Worm (Caenorhabditis elegans): ENCODE data around the gene Y53C12B.7.

Y53C12B.7 gene

ce11 chrII:9787395-9788152 is 34.6 kb upstream of the Y53C12B.7 start, which contains the start of gene cyp-13A2 (continued):
- TF ChIP-seq ceh-90 (tag; optimal IDR thresholded peaks at IDR 0.05) (no peak), aly-2 (tag; optimal IDR thresholded peaks at IDR 0.05) (no peak), ztf-4 (tag; optimal IDR thresholded peaks at IDR 0.05) (no peak), mef-2 (tag; optimal IDR thresholded peaks at IDR 0.05) (no peak), unc-62 (GFP tag; optimal IDR thresholded peaks at IDR 0.05) (no peak), ztf-11 (tag; optimal IDR thresholded peaks at IDR 0.05) (no peak), isw-1 (GFP tag; IDR thresholded peaks at IDR 0.05) (no peak), unc-86 (tag; optimal IDR thresholded peaks at IDR 0.05) (no peak), nhr-11 (tag; optimal IDR thresholded peaks at IDR 0.05) (peak; percentile 33), ceh-88 (GFP tag; IDR thresholded peaks at IDR 0.05) (no peak), ceh-63 (GFP tag; optimal IDR thresholded peaks at IDR 0.05) (no peak), pqm-1 (tag; optimal IDR thresholded peaks at IDR 0.05) (no peak), fkh-10 (GFP tag; optimal IDR thresholded peaks at IDR 0.05) (no peak), nhr-12 (tag; optimal IDR thresholded peaks at IDR 0.05) (no peak), snu-23 (GFP tag; optimal IDR thresholded peaks at IDR 0.05) (peak; percentile 65), hpl-2 (GFP tag; optimal IDR thresholded peaks at IDR 0.05) (no peak), lin-35 (GFP tag; optimal IDR thresholded peaks at IDR 0.05) (peak; percentile 10 to 29), lin-15B (tag; optimal IDR thresholded peaks at IDR 0.05) (no peak), zip-4 (GFP tag; optimal IDR thresholded peaks at IDR 0.05) (no peak), pag-3 (tag; optimal IDR thresholded peaks at IDR 0.05; ENCODE audit: borderline replicate concordance, insufficient read depth) (no peak), nhr-84 (tag; optimal IDR thresholded peaks at IDR 0.05) (no peak), lin-14 (GFP tag; optimal IDR thresholded peaks at IDR 0.05) (peak; percentile 94), Y116A8C.19 (tag; optimal IDR thresholded peaks at IDR 0.05; ENCODE audit: borderline replicate concordance) (no peak), lsy-2 (tag; optimal IDR thresholded peaks at IDR 0.05) (peak; percentile 47 to 62), ceh-82 (tag; optimal IDR thresholded peaks at IDR 0.05) (no peak), unc-130 (tag; optimal IDR thresholded peaks at IDR 0.05) (no peak), nhr-76 (tag; optimal IDR thresholded peaks at IDR 0.05) (no peak), C16A3.4 (tag; optimal IDR thresholded peaks at IDR 0.05) (peak; percentile 8), swsn-7 (tag; optimal IDR thresholded peaks at IDR 0.05) (no peak), fos-1 (tag; optimal IDR thresholded peaks at IDR 0.05) (peak; percentile 36), skn-1 (tag; optimal IDR thresholded peaks at IDR 0.05) (no peak), C04F5.9 (tag; optimal IDR thresholded peaks at IDR 0.05) (no peak), hlh-17 (GFP tag; optimal IDR thresholded peaks at IDR 0.05; ENCODE audit: borderline replicate concordance) (no peak)

ce11 chrII:9786215-9786614 is 33.2 kb upstream of the Y53C12B.7 start:
- TF ChIP-seq nhr-12 (tag; optimal IDR thresholded peaks at IDR 0.05) (no peak), lin-35 (GFP tag; optimal IDR thresholded peaks at IDR 0.05) (no peak), snpc-4 (tag; optimal IDR thresholded peaks at IDR 0.05) (no peak), efl-1 (optimal IDR thresholded peaks at IDR 0.05) (no peak), efl-1 (GFP tag; optimal IDR thresholded peaks at IDR 0.05 in 1 of 2) (peak in 1 of 2 experiments; percentile 84), sptf-1 (tag; optimal IDR thresholded peaks at IDR 0.05) (no peak)

ce11 chrII:9782337-9782736 is 29.3 kb upstream of the Y53C12B.7 start, which contains the start of gene T10B9.14:
TSS of gene T10B9.14 (minus strand) at chrII:9782437.
- TF ChIP-seq unc-98 (GFP tag; IDR thresholded peaks at IDR 0.05), result no peak
- no peak for TF ChIP-seq grh-1 (GFP tag; IDR thresholded peaks at IDR 0.05)

All from whole organism, L1 larva.